Worm (Caenorhabditis elegans) whole organism, early embryonic: ENCODE measurements around the gene exl-1.

Source experiments
- ama-1 ChIP-seq: fragments of 150-350 bp; optimal IDR thresholded peaks from 2 replicates; lab custom pipeline; 2014
- ceh-13 ChIP-seq: fragments of 200-800 bp; sonication (Bioruptor generic); optimal IDR thresholded peaks from 2 replicates; lab custom pipeline; 2018; ENCODE audit warnings: mild to moderate bottlenecking, missing genetic modification characterization, missing compliant biosample characterization
- flt-1 ChIP-seq: fragments of 200-800 bp; sonication (Bioruptor generic); IDR thresholded peaks from 2 replicates; pipeline ENCODE4 v1.3.6; 2022; ENCODE audit warnings: missing genetic modification characterization, missing compliant biosample characterization
- hmbx-1 ChIP-seq: sonication (generic microtip); optimal IDR thresholded peaks from 2 replicates; lab custom pipeline; 2016; ENCODE audit warnings: mild to moderate bottlenecking, missing genetic modification characterization, missing compliant biosample characterization
- hnd-1 ChIP-seq: sonication (generic microtip); optimal IDR thresholded peaks from 2 replicates; lab custom pipeline; 2016; ENCODE audit warnings: missing genetic modification characterization, missing compliant biosample characterization
- pes-1 ChIP-seq: fragments of 200-800 bp; sonication (Bioruptor generic); IDR thresholded peaks from 2 replicates; pipeline ENCODE4 v1.3.6; 2022; ENCODE audit warnings: missing genetic modification reagents, missing genetic modification characterization, missing compliant biosample characterization
- scrt-1 ChIP-seq: fragments of 200-800 bp; sonication (Bioruptor generic); IDR thresholded peaks from 2 replicates; pipeline ENCODE4 v1.3.6; 2022; ENCODE audit warnings: missing genetic modification characterization, missing compliant biosample characterization
- sea-1 ChIP-seq: fragments of 200-800 bp; sonication (Bioruptor generic); conservative IDR thresholded peaks from 2 replicates; pipeline ENCODE4 v1.3.6; 2022; ENCODE audit warnings: missing genetic modification characterization, missing compliant biosample characterization
- tbx-11 ChIP-seq: fragments of 200-800 bp; sonication (Bioruptor generic); IDR thresholded peaks from 2 replicates; pipeline ENCODE4 v1.3.6; 2022; ENCODE audit warnings: missing genetic modification characterization, missing compliant biosample characterization
- tra-4 ChIP-seq: sonication (generic microtip); optimal IDR thresholded peaks from 2 replicates; lab custom pipeline; 2017; ENCODE audit warnings: missing genetic modification characterization, missing compliant biosample characterization

- TF ChIP-seq sea-1 (GFP tag; lab: Robert Waterston, UW) = no peak
- 0 out of 2 replicates have a peak, but pooled peaks have one; percentile 9 for TF ChIP-seq tbx-11
- TF ChIP-seq tra-4 (tag; lab: Kevin White, UChicago) = no peak
- no peak for TF ChIP-seq hnd-1 (tag; lab: Kevin White, UChicago)
- TF ChIP-seq ama-1 (lab: Kevin White, UChicago) = no peak
- TF ChIP-seq pes-1 (GFP tag; lab: Robert Waterston, UW) = no peak
- no peak for TF ChIP-seq flt-1 (GFP tag; lab: Robert Waterston, UW)
- TF ChIP-seq scrt-1 (GFP tag; lab: Robert Waterston, UW) = no peak
- TF ChIP-seq hmbx-1 (tag; lab: Kevin White, UChicago) = no peak
- no peak for TF ChIP-seq ceh-13
These were observed 23.1 kb downstream of the exl-1 start, which contains the start of the genes kbp-3 and nurf-1 for ce11 chrII:14390036-14390763.
